Worm (Caenorhabditis elegans): ENCODE results near the gene col-9.

Gene col-9

ce11 chrX:13589735-13590134 is at the start of gene col-9:
col-9 (plus strand) TSS chrX:13590035.
- TF ChIP-seq Y55F3AM.14 (GFP tag; optimal IDR thresholded peaks at IDR 0.05) (no peak), sma-9 (GFP tag; optimal IDR thresholded peaks at IDR 0.05) (no peak), sma-9 (tag; optimal IDR thresholded peaks at IDR 0.05) (no peak), alr-1 (tag; optimal IDR thresholded peaks at IDR 0.05) (no peak), nhr-6 (tag; optimal IDR thresholded peaks at IDR 0.05) (no peak), elt-3 (tag; optimal IDR thresholded peaks at IDR 0.05) (no peak)

- peak; percentile 77 for TF ChIP-seq nhr-21 (tag; optimal IDR thresholded peaks at IDR 0.05)
- no peak for TF ChIP-seq F13H6.1 (tag; optimal IDR thresholded peaks at IDR 0.05)
- TF ChIP-seq zag-1 (tag; optimal IDR thresholded peaks at IDR 0.05) = no peak
- TF ChIP-seq snpc-4 (tag; optimal IDR thresholded peaks at IDR 0.05) = no peak
- peak; percentile 30 for TF ChIP-seq fos-1 (tag; optimal IDR thresholded peaks at IDR 0.05)
- peak; percentile 87 for TF ChIP-seq sma-9 (GFP tag; optimal IDR thresholded peaks at IDR 0.05)
- TF ChIP-seq sma-9 (tag; optimal IDR thresholded peaks at IDR 0.05) = no peak
- peak; percentile 29 for TF ChIP-seq sma-3 (GFP tag; optimal IDR thresholded peaks at IDR 0.05)
- TF ChIP-seq gmeb-1 (tag; optimal IDR thresholded peaks at IDR 0.05) = no peak
- no peak for TF ChIP-seq Y55F3AM.14 (GFP tag; optimal IDR thresholded peaks at IDR 0.05)
- TF ChIP-seq peb-1 (tag; optimal IDR thresholded peaks at IDR 0.05) = no peak
- no peak for TF ChIP-seq R02D3.7 (tag; optimal IDR thresholded peaks at IDR 0.05)
- no peak for TF ChIP-seq skn-1 (tag; optimal IDR thresholded peaks at IDR 0.05)
- no peak for TF ChIP-seq lin-39 (tag; optimal IDR thresholded peaks at IDR 0.05)
- TF ChIP-seq ama-1 (optimal IDR thresholded peaks at IDR 0.05) = peak; percentile 96
- no peak for TF ChIP-seq ztf-11 (tag; optimal IDR thresholded peaks at IDR 0.05)
- TF ChIP-seq blmp-1 (tag; optimal IDR thresholded peaks at IDR 0.05; ENCODE audit: insufficient read depth) = peak; percentile 19
- TF ChIP-seq ceh-82 (tag; optimal IDR thresholded peaks at IDR 0.05) = no peak
- no peak for TF ChIP-seq aly-2 (tag; optimal IDR thresholded peaks at IDR 0.05)
- no peak for TF ChIP-seq mbf-1 (tag; optimal IDR thresholded peaks at IDR 0.05)
- TF ChIP-seq alr-1 (tag; optimal IDR thresholded peaks at IDR 0.05) = no peak
- peak; percentile 32 for TF ChIP-seq nhr-25 (tag; optimal IDR thresholded peaks at IDR 0.05)
These were observed 48.5 kb upstream of the col-9 start for ce11 chrX:13541335-13541734.

- TF ChIP-seq sma-9 (GFP tag; optimal IDR thresholded peaks at IDR 0.05) (no peak), sma-9 (tag; optimal IDR thresholded peaks at IDR 0.05) (no peak), ama-1 (optimal IDR thresholded peaks at IDR 0.05) (peak; percentile 82), elt-1 (tag; optimal IDR thresholded peaks at IDR 0.05) (no peak), blmp-1 (tag; optimal IDR thresholded peaks at IDR 0.05; ENCODE audit: insufficient read depth) (no peak)
These were observed 47.6 kb upstream of the col-9 start, which contains the start of gene cah-4 for ce11 chrX:13542236-13542635. cah-4 (plus strand) TSS chrX:13542574.

- TF ChIP-seq mdl-1 (tag; optimal IDR thresholded peaks at IDR 0.05) (no peak), unc-55 (GFP tag; optimal IDR thresholded peaks at IDR 0.05) (peak; percentile 37), fos-1 (tag; optimal IDR thresholded peaks at IDR 0.05) (no peak), ama-1 (optimal IDR thresholded peaks at IDR 0.05) (peak; percentile 26), lin-13 (GFP tag; optimal IDR thresholded peaks at IDR 0.05) (peak; percentile 26), Y55F3AM.14 (GFP tag; optimal IDR thresholded peaks at IDR 0.05) (peak; percentile 29), sma-9 (GFP tag; optimal IDR thresholded peaks at IDR 0.05) (peak; percentile 51), sma-9 (tag; optimal IDR thresholded peaks at IDR 0.05) (no peak), lsy-2 (tag; optimal IDR thresholded peaks at IDR 0.05) (peak in 1 of 2 experiments; percentile 33), blmp-1 (tag; optimal IDR thresholded peaks at IDR 0.05; ENCODE audit: insufficient read depth) (peak; percentile 31), unc-39 (tag; optimal IDR thresholded peaks at IDR 0.05) (no peak), nhr-129 (tag; optimal IDR thresholded peaks at IDR 0.05) (peak; percentile 10), nhr-23 (tag; optimal IDR thresholded peaks at IDR 0.05) (no peak), ztf-4 (tag; optimal IDR thresholded peaks at IDR 0.05) (peak; percentile 38), crh-2 (tag; optimal IDR thresholded peaks at IDR 0.05) (peak; percentile 17), sem-4 (tag; optimal IDR thresholded peaks at IDR 0.05) (peak; percentile 12), C34F6.9 (tag; optimal IDR thresholded peaks at IDR 0.05) (peak; percentile 56), elt-3 (tag; optimal IDR thresholded peaks at IDR 0.05) (no peak)
These were observed 47.1 kb upstream of the col-9 start for ce11 chrX:13542757-13543156.

ce11 chrX:13543350-13543749 is 46.5 kb upstream of the col-9 start:
- TF ChIP-seq zag-1 (tag; optimal IDR thresholded peaks at IDR 0.05) (no peak), unc-55 (GFP tag; optimal IDR thresholded peaks at IDR 0.05) (no peak), nhr-21 (tag; optimal IDR thresholded peaks at IDR 0.05) (no peak), blmp-1 (tag; optimal IDR thresholded peaks at IDR 0.05; ENCODE audit: insufficient read depth) (no peak), elt-3 (tag; optimal IDR thresholded peaks at IDR 0.05) (no peak), ama-1 (optimal IDR thresholded peaks at IDR 0.05) (no peak), C34F6.9 (tag; optimal IDR thresholded peaks at IDR 0.05) (no peak), ztf-1 (GFP tag; conservative IDR thresholded peaks at IDR 0.05) (no peak), sem-4 (tag; optimal IDR thresholded peaks at IDR 0.05) (no peak), nhr-12 (tag; optimal IDR thresholded peaks at IDR 0.05) (no peak), nhr-237 (tag; optimal IDR thresholded peaks at IDR 0.05) (no peak), lin-13 (GFP tag; optimal IDR thresholded peaks at IDR 0.05) (no peak), ceh-16 (tag; optimal IDR thresholded peaks at IDR 0.05) (no peak), ztf-11 (tag; optimal IDR thresholded peaks at IDR 0.05) (no peak), unc-62 (GFP tag; optimal IDR thresholded peaks at IDR 0.05) (no peak), nhr-10 (tag; optimal IDR thresholded peaks at IDR 0.05) (no peak), aly-2 (tag; optimal IDR thresholded peaks at IDR 0.05) (no peak), dmd-4 (tag; optimal IDR thresholded peaks at IDR 0.05) (no peak), sma-3 (GFP tag; optimal IDR thresholded peaks at IDR 0.05) (no peak), Y55F3AM.14 (GFP tag; optimal IDR thresholded peaks at IDR 0.05) (no peak)

Data from whole organism, L2 larva.